Worm (Caenorhabditis elegans) whole organism, midembryonic: ENCODE data around the gene F58H1.6.

Source experiments
- T22C8.4 ChIP-seq: fragments of 200-800 bp; sonication (Bioruptor generic); IDR thresholded peaks from 2 replicates; pipeline ENCODE4 v1.3.6; 2022; ENCODE audit warnings: missing genetic modification characterization, missing compliant biosample characterization
- cog-1 ChIP-seq: sonication (generic microtip); optimal IDR thresholded peaks from 2 replicates; lab custom pipeline; 2016; ENCODE audit warnings: missing genetic modification characterization, missing compliant biosample characterization
- flt-1 ChIP-seq: fragments of 200-800 bp; sonication (Bioruptor generic); IDR thresholded peaks from 2 replicates; pipeline ENCODE4 v1.3.6; 2022; ENCODE audit warnings: missing genetic modification characterization, missing compliant biosample characterization
- klf-2 ChIP-seq: fragments of 200-800 bp; sonication (Bioruptor generic); conservative IDR thresholded peaks from 2 replicates; pipeline ENCODE4 v1.3.6; 2022; ENCODE audit warnings: missing genetic modification reagents, missing genetic modification characterization, missing compliant biosample characterization
- med-1 ChIP-seq: sonication (generic microtip); optimal IDR thresholded peaks from 2 replicates; lab custom pipeline; 2017; ENCODE audit warnings: missing genetic modification characterization, mild to moderate bottlenecking, missing compliant biosample characterization, antibody characterized with exemption, missing genetic modification reagents; ENCODE audit not compliant: insufficient read depth
- ref-1 ChIP-seq: fragments of 200-800 bp; sonication (Bioruptor generic); conservative IDR thresholded peaks from 2 replicates; pipeline ENCODE4 v1.3.6; 2022; ENCODE audit warnings: missing genetic modification reagents, missing genetic modification characterization, missing compliant biosample characterization
- tab-1 ChIP-seq: fragments of 200-800 bp; sonication (Bioruptor generic); IDR thresholded peaks from 2 replicates; pipeline ENCODE4 v1.3.6; 2022; ENCODE audit warnings: missing genetic modification characterization, missing compliant biosample characterization
- ztf-23 ChIP-seq: fragments of 200-800 bp; sonication (Bioruptor generic); IDR thresholded peaks from 2 replicates; pipeline ENCODE4 v1.3.6; 2022; ENCODE audit warnings: missing genetic modification reagents, missing genetic modification characterization, missing compliant biosample characterization
- ztf-29 ChIP-seq: fragments of 200-800 bp; sonication (Bioruptor generic); IDR thresholded peaks from 2 replicates; pipeline ENCODE4 v1.3.6; 2022; ENCODE audit warnings: missing genetic modification reagents, missing genetic modification characterization, missing compliant biosample characterization

Gene F58H1.6

ce11 chrV:11937710-11938109 lies 4.7 kb upstream of the F58H1.6 start, which contains the start of gene gpla-1:
Gene gpla-1 (minus strand): TSS chrV:11937810.
- no peak for TF ChIP-seq tab-1

DNA sequence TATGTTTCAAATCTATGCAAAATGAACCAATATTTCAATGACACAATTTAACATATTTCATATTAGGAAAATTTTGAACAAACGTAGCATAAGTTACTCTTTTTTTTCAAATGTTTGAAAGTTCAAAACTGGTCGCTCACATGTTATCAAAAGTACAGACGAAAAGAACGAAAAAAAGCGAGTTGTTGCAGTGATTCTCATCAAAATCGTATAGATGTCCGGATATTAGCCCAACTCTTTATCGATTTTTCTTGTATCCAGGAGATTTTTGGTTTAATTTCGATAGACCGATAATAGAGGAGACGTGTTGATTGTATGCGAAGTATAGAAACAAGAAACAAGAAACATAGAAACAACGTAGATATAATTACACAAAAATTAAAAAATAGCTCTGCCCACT lies 2.1 kb upstream of the F58H1.6 start:
- no peak for TF ChIP-seq med-1 (GFP tag; lab: Kevin White, UChicago)
- no peak for TF ChIP-seq ztf-29 (GFP tag; lab: Robert Waterston, UW)
- TF ChIP-seq klf-2 (GFP tag; lab: Robert Waterston, UW): no peak

ce11 chrV:11941664-11942063 lies 761 bp upstream of the F58H1.6 start:
- TF ChIP-seq tab-1 (no peak), klf-2 (GFP tag; lab: Robert Waterston, UW) (no peak), med-1 (GFP tag; lab: Kevin White, UChicago) (no peak), ztf-29 (GFP tag; lab: Robert Waterston, UW) (no peak), T22C8.4 (no peak), ztf-23 (GFP tag; lab: Robert Waterston, UW) (no peak), ref-1 (GFP tag; lab: Robert Waterston, UW) (no peak), cog-1 (tag; lab: Kevin White, UChicago) (no peak), flt-1 (GFP tag; lab: Robert Waterston, UW) (no peak)

DNA sequence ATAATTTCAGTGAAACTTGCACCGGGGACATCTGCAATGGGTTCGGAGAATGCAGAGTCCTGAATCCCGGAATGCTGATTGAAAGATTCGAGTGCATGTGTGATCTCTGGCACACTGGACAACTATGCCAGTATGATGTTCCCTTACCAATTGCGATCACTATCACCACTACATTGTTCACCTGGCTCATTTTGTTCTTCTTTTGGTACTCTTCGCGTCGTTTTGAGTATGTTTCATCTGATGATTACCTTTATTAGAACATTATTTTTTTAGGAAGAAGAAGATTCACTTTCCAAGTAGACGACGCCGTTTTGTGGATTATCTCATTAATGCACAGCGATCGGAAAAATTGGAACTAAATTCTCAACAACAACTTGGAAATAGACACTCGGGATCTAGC lies 1.3 kb downstream of the F58H1.6 start:
- TF ChIP-seq ref-1 (GFP tag; lab: Robert Waterston, UW) (no peak), cog-1 (tag; lab: Kevin White, UChicago) (no peak), klf-2 (GFP tag; lab: Robert Waterston, UW) (no peak), med-1 (GFP tag; lab: Kevin White, UChicago) (no peak), flt-1 (GFP tag; lab: Robert Waterston, UW) (no peak), tab-1 (no peak), T22C8.4 (no peak), ztf-29 (GFP tag; lab: Robert Waterston, UW) (no peak)

DNA sequence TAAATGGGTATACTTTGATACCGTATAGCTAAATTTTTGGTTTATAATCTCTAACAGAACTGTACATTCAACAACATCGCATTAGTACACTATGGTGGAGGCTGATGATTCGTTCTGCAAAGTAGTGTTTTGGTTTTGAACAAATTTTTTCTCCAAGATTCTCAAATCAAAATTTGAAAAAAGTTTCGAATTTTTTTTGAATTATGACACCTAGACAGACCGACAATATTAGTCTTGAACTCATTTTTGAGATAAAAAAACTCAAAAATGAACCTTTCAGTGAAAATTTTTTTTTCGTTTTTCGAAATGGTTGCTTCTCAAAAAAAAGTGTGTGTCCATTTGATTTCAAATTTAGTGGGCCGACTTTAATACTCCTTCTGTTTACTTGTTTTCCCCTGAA lies 3.0 kb downstream of the F58H1.6 start:
- TF ChIP-seq cog-1 (tag; lab: Kevin White, UChicago): no peak

- TF ChIP-seq flt-1 (GFP tag; lab: Robert Waterston, UW): no peak
- TF ChIP-seq cog-1 (tag; lab: Kevin White, UChicago): no peak
- TF ChIP-seq med-1 (GFP tag; lab: Kevin White, UChicago): no peak
- TF ChIP-seq T22C8.4: no peak
- TF ChIP-seq tab-1: no peak
- TF ChIP-seq ztf-23 (GFP tag; lab: Robert Waterston, UW): no peak
- no peak for TF ChIP-seq ref-1 (GFP tag; lab: Robert Waterston, UW)
- no peak for TF ChIP-seq ztf-29 (GFP tag; lab: Robert Waterston, UW)
- TF ChIP-seq klf-2 (GFP tag; lab: Robert Waterston, UW): no peak
Measured at ce11 chrV:11946818-11947217, 4.4 kb downstream of the F58H1.6 start.

DNA sequence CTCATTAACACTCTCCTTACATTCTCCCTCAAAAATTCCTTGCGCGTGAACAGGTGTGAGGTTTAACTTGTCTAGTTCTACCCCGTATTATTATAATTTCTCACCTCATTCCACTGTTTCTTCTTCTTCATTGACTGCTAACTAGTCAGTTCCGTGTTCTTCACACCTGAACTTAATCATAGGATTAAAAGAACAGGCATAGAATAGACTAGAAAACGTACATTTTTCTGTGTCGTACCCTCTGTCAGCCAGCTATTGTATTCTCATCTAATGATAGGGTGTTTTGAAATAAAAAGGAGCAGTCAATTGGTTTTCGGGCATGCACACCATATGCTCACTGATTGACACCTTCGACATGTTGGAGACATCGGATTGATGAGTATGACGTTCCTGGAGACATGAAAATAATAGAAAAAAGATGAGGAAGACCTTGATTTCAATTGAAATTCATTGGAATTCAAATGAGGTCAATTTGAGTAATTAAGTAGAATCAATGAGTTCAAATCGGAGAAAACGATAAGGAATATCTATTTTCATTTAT lies 5.1 kb downstream of the F58H1.6 start:
- no peak for TF ChIP-seq cog-1 (tag; lab: Kevin White, UChicago)
- TF ChIP-seq T22C8.4: no peak
- no peak for TF ChIP-seq med-1 (GFP tag; lab: Kevin White, UChicago)
- TF ChIP-seq ref-1 (GFP tag; lab: Robert Waterston, UW): no peak
- TF ChIP-seq tab-1: no peak
- TF ChIP-seq ztf-29 (GFP tag; lab: Robert Waterston, UW): no peak
- no peak for TF ChIP-seq ztf-23 (GFP tag; lab: Robert Waterston, UW)

DNA sequence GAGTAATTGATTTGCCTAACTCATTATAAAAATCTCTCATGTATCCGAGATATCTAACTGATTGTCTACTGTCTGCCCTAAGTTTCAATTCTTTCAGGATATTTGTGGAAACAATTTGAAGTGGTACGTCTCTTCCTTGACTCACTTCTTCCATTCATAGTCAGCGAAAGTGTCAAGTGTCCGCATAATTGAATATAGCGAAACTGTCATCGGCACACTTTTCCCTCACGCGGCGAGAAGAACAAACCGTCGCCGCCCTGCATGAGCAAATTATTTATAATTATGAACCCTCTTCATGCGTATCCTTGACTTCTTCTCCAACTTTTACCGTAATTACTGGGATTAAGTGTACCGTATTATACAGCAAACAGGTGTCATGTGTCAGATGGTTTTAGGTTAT lies 6.2 kb downstream of the F58H1.6 start:
- TF ChIP-seq ztf-23 (GFP tag; lab: Robert Waterston, UW) (no peak), T22C8.4 (no peak), klf-2 (GFP tag; lab: Robert Waterston, UW) (no peak), med-1 (GFP tag; lab: Kevin White, UChicago) (no peak), cog-1 (tag; lab: Kevin White, UChicago) (no peak), ref-1 (GFP tag; lab: Robert Waterston, UW) (no peak), tab-1 (no peak), ztf-29 (GFP tag; lab: Robert Waterston, UW) (no peak), flt-1 (GFP tag; lab: Robert Waterston, UW) (no peak)

ce11 chrV:11949509-11950117 lies 7.2 kb downstream of the F58H1.6 start:
- TF ChIP-seq klf-2 (GFP tag; lab: Robert Waterston, UW): no peak
- TF ChIP-seq med-1 (GFP tag; lab: Kevin White, UChicago): no peak
- no peak for TF ChIP-seq cog-1 (tag; lab: Kevin White, UChicago)
- no peak for TF ChIP-seq ztf-29 (GFP tag; lab: Robert Waterston, UW)
- no peak for TF ChIP-seq flt-1 (GFP tag; lab: Robert Waterston, UW)
- no peak for TF ChIP-seq ztf-23 (GFP tag; lab: Robert Waterston, UW)
- no peak for TF ChIP-seq tab-1
- TF ChIP-seq ref-1 (GFP tag; lab: Robert Waterston, UW): no peak
- TF ChIP-seq T22C8.4: no peak

DNA sequence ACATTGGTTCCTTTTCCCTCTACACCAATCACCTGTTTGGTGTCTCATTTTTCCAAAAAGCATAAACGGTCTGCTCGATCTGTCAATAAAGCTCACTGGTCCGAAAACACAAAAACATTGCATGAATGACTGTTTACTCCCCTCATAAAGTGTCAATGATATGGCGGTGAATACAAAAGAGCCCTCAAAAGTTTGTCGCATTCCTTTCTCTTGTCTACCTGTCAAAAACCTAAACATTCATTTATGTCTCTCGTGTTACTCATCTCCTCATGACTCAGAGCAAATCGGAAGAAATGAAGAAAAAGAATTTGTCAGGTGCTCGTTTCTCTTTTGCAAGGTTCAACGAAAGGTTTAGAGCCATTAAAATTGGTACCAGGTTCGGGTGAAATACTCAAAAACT lies 8.8 kb downstream of the F58H1.6 start:
- no peak for TF ChIP-seq flt-1 (GFP tag; lab: Robert Waterston, UW)
- no peak for TF ChIP-seq ztf-29 (GFP tag; lab: Robert Waterston, UW)
- TF ChIP-seq cog-1 (tag; lab: Kevin White, UChicago): no peak
- no peak for TF ChIP-seq med-1 (GFP tag; lab: Kevin White, UChicago)
- no peak for TF ChIP-seq ref-1 (GFP tag; lab: Robert Waterston, UW)
- TF ChIP-seq T22C8.4: no peak
- TF ChIP-seq klf-2 (GFP tag; lab: Robert Waterston, UW): no peak
- no peak for TF ChIP-seq tab-1
- TF ChIP-seq ztf-23 (GFP tag; lab: Robert Waterston, UW): no peak
